Worm (Caenorhabditis elegans) whole organism, L4 larva: ENCODE data around the gene C16D9.1.

Experiments used
- F37D6.2 ChIP-seq: sonication (generic microtip); optimal IDR thresholded peaks from 2 replicates; lab custom pipeline; 2016; ENCODE audit warnings: mild to moderate bottlenecking, missing genetic modification characterization, missing compliant biosample characterization
- R02D3.7 ChIP-seq: fragments of 150-350 bp; sonication (generic microtip); optimal IDR thresholded peaks from 3 replicates; lab custom pipeline; 2014; ENCODE audit warnings: missing biosample characterization, missing genetic modification characterization
- T26A8.4 ChIP-seq: fragments of 200-800 bp; sonication (Bioruptor generic); IDR thresholded peaks from 2 replicates; pipeline ENCODE4 v1.3.6; 2022; ENCODE audit warnings: missing genetic modification characterization, missing compliant biosample characterization
- Y75B8A.6 ChIP-seq: fragments of 200-800 bp; sonication (Bioruptor generic); IDR thresholded peaks from 2 replicates; pipeline ENCODE4 v1.3.6; 2022; ENCODE audit warnings: missing genetic modification reagents, missing genetic modification characterization, missing compliant biosample characterization
- aha-1 ChIP-seq: fragments of 150-350 bp; peaks from one replicate; lab custom pipeline; 2014; ENCODE audit warnings: missing biosample characterization, missing genetic modification characterization
- ceh-32 ChIP-seq: sonication (generic microtip); optimal IDR thresholded peaks from 2 replicates; lab custom pipeline; 2016; ENCODE audit warnings: mild to moderate bottlenecking, missing genetic modification characterization, missing compliant biosample characterization; ENCODE audit not compliant: poor library complexity
- ceh-44 ChIP-seq: fragments of 200-800 bp; sonication (Bioruptor generic); IDR thresholded peaks from 2 replicates; pipeline ENCODE4 v1.3.6; 2022; ENCODE audit warnings: missing genetic modification reagents, missing genetic modification characterization, missing compliant biosample characterization
- ceh-62 ChIP-seq: sonication (generic microtip); optimal IDR thresholded peaks from 2 replicates; lab custom pipeline; 2017; ENCODE audit warnings: missing biosample characterization, missing genetic modification characterization
- ces-1 ChIP-seq: fragments of 150-350 bp; sonication (generic microtip); optimal IDR thresholded peaks from 4 replicates; lab custom pipeline; 2014; ENCODE audit warnings: missing biosample characterization, missing genetic modification reagents, missing genetic modification characterization
- daf-12 ChIP-seq: fragments of 150-350 bp; optimal IDR thresholded peaks from 2 replicates; lab custom pipeline; 2014; ENCODE audit warnings: missing biosample characterization, missing genetic modification reagents, missing genetic modification characterization
- daf-19 ChIP-seq: fragments of 200-800 bp; sonication (Bioruptor generic); conservative IDR thresholded peaks from 2 replicates; pipeline ENCODE4 v1.3.6; 2022; ENCODE audit warnings: missing genetic modification characterization, missing compliant biosample characterization
- dmd-6 ChIP-seq: fragments of 200-800 bp; sonication (Bioruptor generic); IDR thresholded peaks from 2 replicates; pipeline ENCODE4 v1.3.6; 2022; ENCODE audit warnings: missing genetic modification reagents, missing genetic modification characterization, missing compliant biosample characterization
- dmd-9 ChIP-seq: fragments of 200-800 bp; sonication (Bioruptor generic); IDR thresholded peaks from 2 replicates; pipeline ENCODE4 v1.3.6; 2022; ENCODE audit warnings: missing genetic modification reagents, missing genetic modification characterization, missing compliant biosample characterization
- duxl-1 ChIP-seq: sonication (generic microtip); optimal IDR thresholded peaks from 2 replicates; lab custom pipeline; 2016; ENCODE audit warnings: mild to moderate bottlenecking, missing genetic modification characterization, moderate library complexity, missing compliant biosample characterization; ENCODE audit not compliant: poor library complexity
- dve-1 ChIP-seq: sonication (generic microtip); optimal IDR thresholded peaks from 2 replicates; lab custom pipeline; 2017; ENCODE audit warnings: antibody characterized with exemption, mild to moderate bottlenecking, missing genetic modification characterization, missing compliant biosample characterization; ENCODE audit not compliant: insufficient read depth
- egl-27 ChIP-seq: sonication (generic microtip); optimal IDR thresholded peaks from 3 replicates; lab custom pipeline; 2017; ENCODE audit warnings: missing biosample characterization, missing genetic modification reagents, missing genetic modification characterization
- fkh-10 ChIP-seq: fragments of 150-350 bp; optimal IDR thresholded peaks from 2 replicates; lab custom pipeline; 2014; ENCODE audit warnings: missing biosample characterization, missing genetic modification reagents, missing genetic modification characterization
- hif-1 ChIP-seq, 2 experiments: sonication (generic microtip); optimal IDR thresholded peaks; 2 replicates each; lab custom pipeline; 2016 to 2017; ENCODE audit warnings: missing compliant biosample characterization in 2 of 2, missing genetic modification characterization in 2 of 2, missing genetic modification reagents in 2 of 2, missing genotype in 2 of 2, mild to moderate bottlenecking in 1 of 2
- hlh-11 ChIP-seq: fragments of 200-800 bp; sonication (Bioruptor generic); optimal IDR thresholded peaks from 2 replicates; lab custom pipeline; 2018; ENCODE audit warnings: mild to moderate bottlenecking, missing genetic modification characterization, missing compliant biosample characterization
- hlh-30 ChIP-seq: sonication (generic microtip); optimal IDR thresholded peaks from 2 replicates; lab custom pipeline; 2017; ENCODE audit warnings: antibody characterized with exemption, mild to moderate bottlenecking, missing genetic modification characterization, missing compliant biosample characterization; ENCODE audit not compliant: insufficient read depth
- hmg-1.1 ChIP-seq: fragments of 200-800 bp; sonication (Bioruptor generic); IDR thresholded peaks from 2 replicates; pipeline ENCODE4 v1.3.6; 2022; ENCODE audit warnings: missing genetic modification reagents, missing genetic modification characterization, missing compliant biosample characterization
- jun-1 ChIP-seq: fragments of 150-350 bp; optimal IDR thresholded peaks from 2 replicates; lab custom pipeline; 2014; ENCODE audit warnings: missing biosample characterization, missing genetic modification reagents, missing genetic modification characterization
- lin-13 ChIP-seq: fragments of 150-350 bp; optimal IDR thresholded peaks from 2 replicates; lab custom pipeline; 2014; ENCODE audit warnings: missing biosample characterization, missing genetic modification reagents, missing genetic modification characterization
- lin-29 ChIP-seq: fragments of 200-800 bp; sonication (Bioruptor generic); IDR thresholded peaks from 2 replicates; pipeline ENCODE4 v1.3.6; 2022; ENCODE audit warnings: missing genetic modification reagents, missing genetic modification characterization, missing compliant biosample characterization
- lin-39 ChIP-seq: fragments of 150-350 bp; optimal IDR thresholded peaks from 2 replicates; lab custom pipeline; 2014; ENCODE audit warnings: missing biosample characterization, missing genetic modification reagents, missing genetic modification characterization
- lsy-2 ChIP-seq, 2 experiments: fragments of 150-350 bp in 1 of 2; sonication (generic microtip) in 1 of 2; optimal IDR thresholded peaks; 2 replicates each; lab custom pipeline; 2014 to 2017; ENCODE audit warnings: missing biosample characterization in 2 of 2, missing genetic modification characterization in 2 of 2
- madf-5 ChIP-seq, 2 experiments: fragments of 200-800 bp; sonication (Bioruptor generic); IDR thresholded peaks; 2 replicates each; pipeline ENCODE4 v1.3.6; 2022; ENCODE audit warnings: missing compliant biosample characterization in 2 of 2, missing genetic modification characterization in 2 of 2
- mdl-1 ChIP-seq, 2 experiments: fragments of 150-350 bp in 1 of 2; sonication (generic microtip) in 1 of 2; optimal IDR thresholded peaks; 2 replicates each; lab custom pipeline; 2014 to 2017; ENCODE audit warnings: missing biosample characterization in 2 of 2, missing genetic modification characterization in 2 of 2
- mdt-29 ChIP-seq: fragments of 200-800 bp; sonication (Bioruptor generic); IDR thresholded peaks from 2 replicates; pipeline ENCODE4 v1.3.6; 2022; ENCODE audit warnings: missing genetic modification reagents, missing genetic modification characterization, missing compliant biosample characterization
- mep-1 ChIP-seq: fragments of 150-350 bp; sonication (generic microtip); optimal IDR thresholded peaks from 3 replicates; lab custom pipeline; 2014; ENCODE audit warnings: missing biosample characterization, missing genetic modification characterization
- mes-2 ChIP-seq: sonication (generic microtip); optimal IDR thresholded peaks from 2 replicates; lab custom pipeline; 2016; ENCODE audit warnings: missing genotype, mild to moderate bottlenecking, missing genetic modification characterization, missing compliant biosample characterization; ENCODE audit not compliant: poor library complexity, severe bottlenecking
- mxl-2 ChIP-seq: fragments of 200-800 bp; sonication (Bioruptor generic); conservative IDR thresholded peaks from 2 replicates; pipeline ENCODE4 v1.3.6; 2022; ENCODE audit warnings: missing genetic modification reagents, missing genetic modification characterization, missing compliant biosample characterization
- nhr-10 ChIP-seq: fragments of 150-350 bp; optimal IDR thresholded peaks from 2 replicates; lab custom pipeline; 2014; ENCODE audit warnings: missing biosample characterization, missing genetic modification characterization
- nhr-11 ChIP-seq: fragments of 150-350 bp; optimal IDR thresholded peaks from 2 replicates; lab custom pipeline; 2014; ENCODE audit warnings: missing biosample characterization, missing genetic modification characterization
- nhr-25 ChIP-seq: sonication (generic microtip); optimal IDR thresholded peaks from 2 replicates; lab custom pipeline; 2017; ENCODE audit warnings: missing genetic modification characterization, mild to moderate bottlenecking, missing compliant biosample characterization, antibody characterized with exemption, moderate library complexity, borderline replicate concordance; ENCODE audit not compliant: insufficient read depth
- nhr-28 ChIP-seq: fragments of 150-350 bp; optimal IDR thresholded peaks from 2 replicates; lab custom pipeline; 2014; ENCODE audit warnings: missing biosample characterization, missing genetic modification characterization
- nhr-41 ChIP-seq: fragments of 200-800 bp; sonication (Bioruptor generic); IDR thresholded peaks from 2 replicates; pipeline ENCODE4 v1.3.6; 2022; ENCODE audit warnings: missing genetic modification reagents, missing genetic modification characterization, missing compliant biosample characterization
- nhr-48 ChIP-seq: sonication (generic microtip); optimal IDR thresholded peaks from 2 replicates; lab custom pipeline; 2016; ENCODE audit warnings: mild to moderate bottlenecking, missing genetic modification characterization, missing compliant biosample characterization
- nhr-77 ChIP-seq: fragments of 150-350 bp; optimal IDR thresholded peaks from 2 replicates; lab custom pipeline; 2014; ENCODE audit warnings: missing biosample characterization, missing genetic modification characterization
- pha-4 ChIP-seq, 2 experiments: fragments of 150-350 bp in 1 of 2; fragments of 200-800 bp in 1 of 2; sonication (Bioruptor generic) in 1 of 2; IDR thresholded peaks in 1 of 2; optimal IDR thresholded peaks in 1 of 2; 2 replicates each; pipeline versions ENCODE4 v1.3.6 to Lab custom; 2014 to 2022; ENCODE audit warnings: missing genetic modification characterization in 2 of 2, missing genetic modification reagents in 2 of 2, missing biosample characterization in 1 of 2, missing compliant biosample characterization in 1 of 2
- php-3 ChIP-seq: fragments of 200-800 bp; sonication (Bioruptor generic); IDR thresholded peaks from 2 replicates; pipeline ENCODE4 v1.3.6; 2022; ENCODE audit warnings: missing genetic modification reagents, missing genetic modification characterization, missing compliant biosample characterization
- snpc-1.2 ChIP-seq: fragments of 200-800 bp; sonication (Bioruptor generic); IDR thresholded peaks from 2 replicates; pipeline ENCODE4 v1.3.6; 2022; ENCODE audit warnings: missing genetic modification reagents, missing genetic modification characterization, missing compliant biosample characterization
- snpc-4 ChIP-seq: fragments of 150-350 bp; optimal IDR thresholded peaks from 2 replicates; lab custom pipeline; 2014; ENCODE audit warnings: missing biosample characterization, missing genetic modification characterization
- tag-97 ChIP-seq: fragments of 200-800 bp; sonication (Bioruptor generic); IDR thresholded peaks from 2 replicates; pipeline ENCODE4 v1.3.6; 2022; ENCODE audit warnings: missing genetic modification characterization, missing compliant biosample characterization
- unc-39 ChIP-seq: sonication (generic microtip); optimal IDR thresholded peaks from 2 replicates; lab custom pipeline; 2017; ENCODE audit warnings: missing biosample characterization, missing genetic modification characterization
- vab-7 ChIP-seq: fragments of 200-800 bp; sonication (Bioruptor generic); IDR thresholded peaks from 2 replicates; pipeline ENCODE4 v1.3.6; 2022; ENCODE audit warnings: missing genetic modification reagents, missing genetic modification characterization, missing compliant biosample characterization
- zfp-2 ChIP-seq: sonication (generic microtip); optimal IDR thresholded peaks from 2 replicates; lab custom pipeline; 2016; ENCODE audit warnings: mild to moderate bottlenecking, missing genetic modification characterization, missing compliant biosample characterization
- zfp-3 ChIP-seq: fragments of 200-800 bp; sonication (Bioruptor generic); conservative IDR thresholded peaks from 2 replicates; pipeline ENCODE4 v1.3.6; 2022; ENCODE audit warnings: missing genetic modification reagents, missing genetic modification characterization, missing compliant biosample characterization
- zip-11 ChIP-seq: fragments of 200-800 bp; sonication (Bioruptor generic); IDR thresholded peaks from 2 replicates; pipeline ENCODE4 v1.3.6; 2022; ENCODE audit warnings: missing genetic modification characterization, missing compliant biosample characterization
- zip-2 ChIP-seq: fragments of 150-350 bp; optimal IDR thresholded peaks from 2 replicates; lab custom pipeline; 2014; ENCODE audit warnings: missing biosample characterization, missing genetic modification characterization
- ztf-11 ChIP-seq: fragments of 150-350 bp; optimal IDR thresholded peaks from 2 replicates; lab custom pipeline; 2014; ENCODE audit warnings: missing biosample characterization, missing genetic modification characterization

C16D9.1 gene

ce11 chrV:8268902-8269301 lies 9.8 kb downstream of the C16D9.1 start, which contains the start of the genes asp-6 and asp-12:
TSS of gene asp-6 (minus strand) at chrV:8268937.
TSS of gene asp-12 (plus strand) at chrV:8269210.
- TF ChIP-seq php-3 (GFP tag; lab: Robert Waterston, UW) = peak; percentile 80
- TF ChIP-seq nhr-77 (tag; lab: Kevin White, UChicago) = peak; percentile 78
- TF ChIP-seq mdl-1 (tag; optimal IDR thresholded peaks at IDR 0.05; lab: Kevin White, UChicago) = no peak
- TF ChIP-seq nhr-28 (tag; lab: Kevin White, UChicago) = peak; percentile 80
- TF ChIP-seq pha-4 (GFP tag; IDR thresholded peaks at IDR 0.05; lab: Robert Waterston, UW) = no peak
- no peak for TF ChIP-seq pha-4 (tag; optimal IDR thresholded peaks at IDR 0.05; lab: Kevin White, UChicago)
- TF ChIP-seq mes-2 (tag; lab: Kevin White, UChicago) = peak; percentile 28
- TF ChIP-seq zfp-3 (GFP tag; lab: Robert Waterston, UW) = no peak
- TF ChIP-seq dve-1 (tag; lab: Kevin White, UChicago) = peak; percentile 59
- no peak for TF ChIP-seq madf-5 (GFP tag; IDR thresholded peaks at IDR 0.05; lab: Robert Waterston, UW)
- peak; percentile 29 for TF ChIP-seq nhr-48 (tag; lab: Kevin White, UChicago)
- no peak for TF ChIP-seq daf-12
- TF ChIP-seq zip-2 (tag; lab: Kevin White, UChicago) = no peak
- TF ChIP-seq zip-11 = no peak
- TF ChIP-seq T26A8.4 = no peak
- no peak for TF ChIP-seq aha-1
- no peak for TF ChIP-seq nhr-11 (tag; lab: Kevin White, UChicago)
- TF ChIP-seq duxl-1 (tag; lab: Kevin White, UChicago) = no peak
- no peak for TF ChIP-seq mxl-2 (GFP tag; lab: Robert Waterston, UW)
- TF ChIP-seq nhr-25 (tag; lab: Kevin White, UChicago) = no peak
- no peak for TF ChIP-seq egl-27 (tag; lab: Kevin White, UChicago)
- TF ChIP-seq ces-1 = no peak
- TF ChIP-seq hmg-1.1 (GFP tag; lab: Robert Waterston, UW) = no peak
- TF ChIP-seq ceh-62 = no peak
- TF ChIP-seq R02D3.7 = no peak
- TF ChIP-seq lin-29 (GFP tag; lab: Robert Waterston, UW) = no peak
- TF ChIP-seq snpc-4 (tag; lab: Kevin White, UChicago) = no peak
- TF ChIP-seq hlh-11 = peak; percentile 69
- no peak for TF ChIP-seq snpc-1.2 (GFP tag; lab: Robert Waterston, UW)
- no peak for TF ChIP-seq F37D6.2 (tag; lab: Kevin White, UChicago)
- no peak for TF ChIP-seq hif-1 (tag; optimal IDR thresholded peaks at IDR 0.05; lab: Kevin White, UChicago)
- no peak for TF ChIP-seq ceh-32 (tag; lab: Kevin White, UChicago)
- TF ChIP-seq dmd-6 (GFP tag; lab: Robert Waterston, UW) = peak; percentile 84
- peak; percentile 28; the same call in 1 of the 2 replicates for TF ChIP-seq mdt-29 (GFP tag; lab: Robert Waterston, UW)
- no peak for TF ChIP-seq hlh-30
- no peak for TF ChIP-seq tag-97 (GFP tag; lab: Robert Waterston, UW)
- no peak for TF ChIP-seq dmd-9
- no peak for TF ChIP-seq daf-19 (GFP tag; lab: Robert Waterston, UW)
- TF ChIP-seq mep-1 (tag; lab: Kevin White, UChicago) = no peak
- no peak for TF ChIP-seq jun-1
- no peak for TF ChIP-seq vab-7
- TF ChIP-seq unc-39 (tag; lab: Kevin White, UChicago) = no peak
- no peak for TF ChIP-seq fkh-10 (GFP tag; lab: Kevin White, UChicago)
- no peak for TF ChIP-seq ztf-11
- TF ChIP-seq nhr-41 (GFP tag; lab: Robert Waterston, UW) = no peak
- 0 out of 2 replicates have a peak, but pooled peaks have one; percentile 6 for TF ChIP-seq Y75B8A.6 (GFP tag; lab: Robert Waterston, UW)
- no peak for TF ChIP-seq ceh-44 (GFP tag; lab: Robert Waterston, UW)
- TF ChIP-seq lin-13 = no peak
- TF ChIP-seq lin-39 = no peak
- TF ChIP-seq zfp-2 (tag; lab: Kevin White, UChicago) = no peak
- TF ChIP-seq nhr-10 (tag; lab: Kevin White, UChicago) = no peak
- no peak for TF ChIP-seq lsy-2 (tag; optimal IDR thresholded peaks at IDR 0.05; lab: Kevin White, UChicago)
